Worm (Caenorhabditis elegans) whole organism, midembryonic: Measurements from ENCODE around the gene D1025.10.

Experiments
- T22C8.4 ChIP-seq: fragments of 200-800 bp; sonication (Bioruptor generic); IDR thresholded peaks from 2 replicates; pipeline ENCODE4 v1.3.6; 2022; ENCODE audit warnings: missing genetic modification characterization, missing compliant biosample characterization
- flt-1 ChIP-seq: fragments of 200-800 bp; sonication (Bioruptor generic); IDR thresholded peaks from 2 replicates; pipeline ENCODE4 v1.3.6; 2022; ENCODE audit warnings: missing genetic modification characterization, missing compliant biosample characterization
- med-1 ChIP-seq: sonication (generic microtip); optimal IDR thresholded peaks from 2 replicates; lab custom pipeline; 2017; ENCODE audit warnings: missing genetic modification characterization, mild to moderate bottlenecking, missing compliant biosample characterization, antibody characterized with exemption, missing genetic modification reagents; ENCODE audit not compliant: insufficient read depth
- ref-1 ChIP-seq: fragments of 200-800 bp; sonication (Bioruptor generic); conservative IDR thresholded peaks from 2 replicates; pipeline ENCODE4 v1.3.6; 2022; ENCODE audit warnings: missing genetic modification reagents, missing genetic modification characterization, missing compliant biosample characterization
- tab-1 ChIP-seq: fragments of 200-800 bp; sonication (Bioruptor generic); IDR thresholded peaks from 2 replicates; pipeline ENCODE4 v1.3.6; 2022; ENCODE audit warnings: missing genetic modification characterization, missing compliant biosample characterization
- ztf-29 ChIP-seq: fragments of 200-800 bp; sonication (Bioruptor generic); IDR thresholded peaks from 2 replicates; pipeline ENCODE4 v1.3.6; 2022; ENCODE audit warnings: missing genetic modification reagents, missing genetic modification characterization, missing compliant biosample characterization

ce11 chrX:14490486-14490885, 26.2 kb upstream of the D1025.10 start:
- TF ChIP-seq flt-1, result no peak; the same call in 1 of the 2 replicates
- TF ChIP-seq ref-1 (GFP tag; lab: Robert Waterston, UW), result no peak
- no peak for TF ChIP-seq med-1 (GFP tag; lab: Kevin White, UChicago)
- TF ChIP-seq tab-1, result no peak
- no peak for TF ChIP-seq ztf-29 (GFP tag; lab: Robert Waterston, UW)
- TF ChIP-seq T22C8.4 (GFP tag; lab: Robert Waterston, UW), result no peak
